Fruit fly (Drosophila melanogaster): Measurements from ENCODE around the gene Gapvd1.

Gapvd1 gene

DNA sequence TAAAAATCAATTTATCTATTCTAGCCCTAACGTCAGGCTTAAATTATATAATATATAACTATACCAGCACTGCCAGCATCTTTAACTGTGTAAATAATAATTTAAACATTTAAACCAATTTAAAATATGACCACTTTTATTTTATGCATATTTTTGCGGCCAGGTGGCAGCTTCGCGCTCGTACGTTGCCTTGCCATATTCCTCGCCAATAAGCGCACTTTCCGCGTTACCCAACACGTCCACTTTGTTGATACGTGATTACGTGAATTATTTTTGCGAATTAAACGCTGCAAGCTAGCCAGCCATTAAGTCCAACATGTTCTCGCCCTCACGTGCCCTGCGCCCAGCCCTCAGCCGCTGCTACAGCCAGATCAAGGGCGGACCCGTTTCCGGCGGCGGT, 24.6 kb downstream of the Gapvd1 start, which contains the start of gene NdufV3 (continued):
- no peak for TF ChIP-seq NK7.1 (GFP tag; optimal IDR thresholded peaks at IDR 0.05)
- no peak for TF ChIP-seq Dad (GFP tag; optimal IDR thresholded peaks at IDR 0.05)
- no peak for TF ChIP-seq CG17328 (GFP tag; IDR thresholded peaks at IDR 0.05)
- no peak for TF ChIP-seq Ptx1 (GFP tag; IDR thresholded peaks at IDR 0.05)
- TF ChIP-seq sens-2 (GFP tag; IDR thresholded peaks at IDR 0.05), result no peak
- no peak for TF ChIP-seq pan (optimal IDR thresholded peaks at IDR 0.05)
- TF ChIP-seq pan (GFP tag; optimal IDR thresholded peaks at IDR 0.05 in 1 of 2, IDR thresholded peaks at IDR 0.05 in 1 of 2), result no peak
- TF ChIP-seq wdn (GFP tag; IDR thresholded peaks at IDR 0.05), result no peak
- no peak for TF ChIP-seq fru (optimal IDR thresholded peaks at IDR 0.05)
- peak; percentile 2 for TF ChIP-seq gfzf (GFP tag; optimal IDR thresholded peaks at IDR 0.05)
- TF ChIP-seq CG6813 (GFP tag; optimal IDR thresholded peaks at IDR 0.05), result no peak
- TF ChIP-seq CG1529 (GFP tag; optimal IDR thresholded peaks at IDR 0.05), result no peak
- TF ChIP-seq cas (GFP tag; IDR thresholded peaks at IDR 0.05), result no peak
- no peak for TF ChIP-seq jumu (GFP tag; optimal IDR thresholded peaks at IDR 0.05)
- TF ChIP-seq chn (GFP tag; optimal IDR thresholded peaks at IDR 0.05), result peak; percentile 21
- no peak for TF ChIP-seq D (optimal IDR thresholded peaks at IDR 0.05)
- TF ChIP-seq D (GFP tag; optimal IDR thresholded peaks at IDR 0.05), result no peak
- peak; percentile 64 for TF ChIP-seq CG7987 (GFP tag; optimal IDR thresholded peaks at IDR 0.05)
- peak; percentile 53 for TF ChIP-seq MESR4 (GFP tag; optimal IDR thresholded peaks at IDR 0.05)
- no peak for TF ChIP-seq Nf-YA (GFP tag; IDR thresholded peaks at IDR 0.05)
- no peak for TF ChIP-seq corto (GFP tag; optimal IDR thresholded peaks at IDR 0.05)
- TF ChIP-seq gsb (GFP tag; IDR thresholded peaks at IDR 0.05), result no peak
- TF ChIP-seq Bgb (GFP tag; IDR thresholded peaks at IDR 0.05; ENCODE audit: partially characterized antibody), result no peak
- no peak for TF ChIP-seq Drgx (GFP tag; IDR thresholded peaks at IDR 0.05)
- TF ChIP-seq Aef1 (GFP tag; IDR thresholded peaks at IDR 0.05), result no peak
- TF ChIP-seq CG6765 (GFP tag; optimal IDR thresholded peaks at IDR 0.05), result no peak
- peak; percentile 56 for TF ChIP-seq pzg (GFP tag; optimal IDR thresholded peaks at IDR 0.05)
- TF ChIP-seq Xbp1 (GFP tag; optimal IDR thresholded peaks at IDR 0.05), result peak; percentile 30
- no peak for TF ChIP-seq CG3995 (GFP tag; optimal IDR thresholded peaks at IDR 0.05)
- TF ChIP-seq bsh (GFP tag; optimal IDR thresholded peaks at IDR 0.05), result no peak
- TF ChIP-seq tx (GFP tag; optimal IDR thresholded peaks at IDR 0.05), result no peak
- TF ChIP-seq CG7372 (GFP tag; IDR thresholded peaks at IDR 0.05), result no peak
- TF ChIP-seq bab2 (GFP tag; optimal IDR thresholded peaks at IDR 0.05), result no peak
- no peak for TF ChIP-seq CG32767 (GFP tag; IDR thresholded peaks at IDR 0.05)
- peak; percentile 41 for TF ChIP-seq B-H2 (GFP tag; optimal IDR thresholded peaks at IDR 0.05)
- TF ChIP-seq CG7786 (GFP tag; optimal IDR thresholded peaks at IDR 0.05), result no peak
- TF ChIP-seq hbn (GFP tag; IDR thresholded peaks at IDR 0.05; ENCODE audit: partially characterized antibody), result no peak
- TF ChIP-seq row (GFP tag; IDR thresholded peaks at IDR 0.05), result peak; percentile 41; the same call in 1 of the 3 replicates
- no peak for TF ChIP-seq cad (GFP tag; optimal IDR thresholded peaks at IDR 0.05)
- no peak for TF ChIP-seq rib (GFP tag; IDR thresholded peaks at IDR 0.05)
- no peak for TF ChIP-seq HLH3B (GFP tag; IDR thresholded peaks at IDR 0.05)
- TF ChIP-seq Elba2 (GFP tag; optimal IDR thresholded peaks at IDR 0.05), result peak; percentile 74
- no peak for TF ChIP-seq abd-A (tag; optimal IDR thresholded peaks at IDR 0.05)
- TF ChIP-seq CG6175 (GFP tag; IDR thresholded peaks at IDR 0.05), result no peak
- TF ChIP-seq CG3065 (GFP tag; optimal IDR thresholded peaks at IDR 0.05), result no peak
- peak; percentile 14 for TF ChIP-seq lab (GFP tag; optimal IDR thresholded peaks at IDR 0.05)
- no peak for TF ChIP-seq salm (tag; optimal IDR thresholded peaks at IDR 0.05)
- TF ChIP-seq bigmax (GFP tag; optimal IDR thresholded peaks at IDR 0.05), result no peak
- no peak for TF ChIP-seq CG32772 (GFP tag; IDR thresholded peaks at IDR 0.05)
- no peak for TF ChIP-seq CG11695 (GFP tag; IDR thresholded peaks at IDR 0.05)
- TF ChIP-seq lilli (GFP tag; optimal IDR thresholded peaks at IDR 0.05), result no peak
- TF ChIP-seq zen (tag; optimal IDR thresholded peaks at IDR 0.05), result no peak
- peak; percentile 10 for TF ChIP-seq CG12659 (GFP tag; optimal IDR thresholded peaks at IDR 0.05)
- TF ChIP-seq PHDP (tag; optimal IDR thresholded peaks at IDR 0.05), result no peak

Measured in whole organism, embryonic.